Worm (Caenorhabditis elegans): ENCODE results near the gene Y45G5AM.3.
"Not testable (repeated sequence)": the region's sequence is repeated elsewhere in the genome, so short reads cannot be mapped to it uniquely, and the experiment has no call there.

Y45G5AM.3 gene

ce11 chrV:4194587-4195211 lies 30.3 kb downstream of the Y45G5AM.3 start, which contains the start of gene Y45G5AM.9 (continued):
- TF ChIP-seq nhr-23 (tag; optimal IDR thresholded peaks at IDR 0.05), result peak; percentile 66

- TF ChIP-seq nhr-237 (tag; optimal IDR thresholded peaks at IDR 0.05), result no peak
- TF ChIP-seq eor-1 (tag; optimal IDR thresholded peaks at IDR 0.05), result no peak
- TF ChIP-seq mdl-1 (tag; optimal IDR thresholded peaks at IDR 0.05), result no peak
- TF ChIP-seq lsy-12 (tag; optimal IDR thresholded peaks at IDR 0.05), result no peak
- no peak for TF ChIP-seq ceh-82 (tag; optimal IDR thresholded peaks at IDR 0.05)
- no peak for TF ChIP-seq tbx-2 (tag; optimal IDR thresholded peaks at IDR 0.05)
- no peak for TF ChIP-seq jun-1 (tag; optimal IDR thresholded peaks at IDR 0.05)
- no peak for TF ChIP-seq snpc-4 (tag; optimal IDR thresholded peaks at IDR 0.05)
- TF ChIP-seq lin-15B (tag; optimal IDR thresholded peaks at IDR 0.05), result no peak
- no peak for TF ChIP-seq nhr-77 (tag; optimal IDR thresholded peaks at IDR 0.05)
- TF ChIP-seq R02D3.7 (tag; optimal IDR thresholded peaks at IDR 0.05), result no peak
- TF ChIP-seq daf-12 (tag; optimal IDR thresholded peaks at IDR 0.05), result no peak
- no peak for TF ChIP-seq ceh-28 (tag; optimal IDR thresholded peaks at IDR 0.05)
- TF ChIP-seq nhr-76 (tag; optimal IDR thresholded peaks at IDR 0.05), result no peak
- no peak for TF ChIP-seq nhr-25 (tag; optimal IDR thresholded peaks at IDR 0.05)
- TF ChIP-seq egl-5 (tag; optimal IDR thresholded peaks at IDR 0.05), result no peak
- no peak for TF ChIP-seq mml-1 (tag; optimal IDR thresholded peaks at IDR 0.05)
- TF ChIP-seq ztf-11 (tag; optimal IDR thresholded peaks at IDR 0.05), result no peak
- TF ChIP-seq elt-3 (tag; optimal IDR thresholded peaks at IDR 0.05), result no peak
- no peak for TF ChIP-seq unc-62 (GFP tag; optimal IDR thresholded peaks at IDR 0.05)
These were observed 30.9 kb downstream of the Y45G5AM.3 start, which contains the start of gene algn-5 for ce11 chrV:4195283-4195682. TSS of gene algn-5 (plus strand) at chrV:4195577.

- TF ChIP-seq nhr-76 (tag; optimal IDR thresholded peaks at IDR 0.05), result no peak
- no peak for TF ChIP-seq egl-27 (tag; optimal IDR thresholded peaks at IDR 0.05)
- no peak for TF ChIP-seq nhr-23 (tag; optimal IDR thresholded peaks at IDR 0.05)
- TF ChIP-seq mml-1 (tag; optimal IDR thresholded peaks at IDR 0.05), result no peak
- no peak for TF ChIP-seq nhr-25 (tag; optimal IDR thresholded peaks at IDR 0.05)
These were observed 34.8 kb downstream of the Y45G5AM.3 start, which contains the start of gene rpac-40 for ce11 chrV:4199185-4199584. TSS of gene rpac-40 (plus strand) at chrV:4199485.

DNA sequence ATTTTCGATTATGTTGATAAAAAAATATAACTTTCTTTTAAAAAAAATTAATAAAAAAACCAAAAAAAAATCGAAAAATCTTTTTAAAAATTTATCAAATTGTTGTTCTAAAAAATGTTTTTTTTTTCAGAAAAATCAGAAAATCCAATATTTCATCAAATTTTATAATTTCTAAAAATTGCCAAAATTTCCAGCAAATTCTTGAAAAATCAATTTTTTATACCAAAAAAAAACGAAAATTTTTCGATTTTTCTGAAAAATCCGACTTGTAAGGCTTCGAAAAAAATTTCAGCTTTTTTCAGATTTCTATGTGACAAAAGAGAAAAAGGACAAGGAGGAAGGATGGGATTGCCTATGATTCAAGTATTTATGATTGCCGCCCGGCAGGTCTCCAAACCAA lies 40.1 kb downstream of the Y45G5AM.3 start, which contains the start of gene H43I07.1:
Gene H43I07.1 (plus strand): TSS at position 301 of the 400 bp plus-strand sequence.
- no peak for TF ChIP-seq nhr-237 (tag; optimal IDR thresholded peaks at IDR 0.05)
- TF ChIP-seq unc-62 (GFP tag; optimal IDR thresholded peaks at IDR 0.05), result no peak
- no peak for TF ChIP-seq fkh-10 (GFP tag; optimal IDR thresholded peaks at IDR 0.05)
- TF ChIP-seq mdl-1 (tag; optimal IDR thresholded peaks at IDR 0.05), result no peak
- TF ChIP-seq aly-2 (tag; optimal IDR thresholded peaks at IDR 0.05), result no peak
- TF ChIP-seq mml-1 (tag; optimal IDR thresholded peaks at IDR 0.05), result no peak
- no peak for TF ChIP-seq hmg-11 (tag; optimal IDR thresholded peaks at IDR 0.05)
- TF ChIP-seq nhr-76 (tag; optimal IDR thresholded peaks at IDR 0.05), result no peak
- no peak for TF ChIP-seq skn-1 (tag; optimal IDR thresholded peaks at IDR 0.05)
- TF ChIP-seq egl-5 (tag; optimal IDR thresholded peaks at IDR 0.05), result no peak
- no peak for TF ChIP-seq nhr-67 (tag; optimal IDR thresholded peaks at IDR 0.05)
- no peak for TF ChIP-seq ceh-28 (tag; optimal IDR thresholded peaks at IDR 0.05)
- TF ChIP-seq ceh-9 (tag; optimal IDR thresholded peaks at IDR 0.05), result no peak
- TF ChIP-seq fkh-2 (tag; optimal IDR thresholded peaks at IDR 0.05), result no peak

ce11 chrV:4211521-4211920 lies 47.2 kb downstream of the Y45G5AM.3 start:
- peak; percentile 75 for TF ChIP-seq fkh-10 (GFP tag; optimal IDR thresholded peaks at IDR 0.05)
- TF ChIP-seq tbx-2 (tag; optimal IDR thresholded peaks at IDR 0.05), result no peak
- no peak for TF ChIP-seq egl-5 (tag; optimal IDR thresholded peaks at IDR 0.05)

ce11 chrV:4215856-4216255 lies 51.5 kb downstream of the Y45G5AM.3 start, which contains the start of gene H43I07.4:
TSS of gene H43I07.4 (plus strand) at chrV:4216156.
- not testable (repeated sequence) for TF ChIP-seq nhr-12, nhr-23, fos-1 (tag; optimal IDR thresholded peaks at IDR 0.05)

Data from whole organism, L3 larva.